Worm (Caenorhabditis elegans) whole organism, L3 larva: ENCODE measurements around the gene srw-62.
A peak's percentile ranks its signal among the peaks of the same experiment; 100 is the strongest.

ENCODE experiments used
- R02D3.7 ChIP-seq: fragments of 150-350 bp; optimal IDR thresholded peaks from 2 replicates; lab custom pipeline; 2014; ENCODE audit warnings: missing biosample characterization, missing genetic modification characterization
- aly-2 ChIP-seq: fragments of 150-350 bp; optimal IDR thresholded peaks from 2 replicates; lab custom pipeline; 2014; ENCODE audit warnings: missing biosample characterization, missing genetic modification characterization
- ama-1 ChIP-seq: fragments of 150-350 bp; optimal IDR thresholded peaks from 2 replicates; lab custom pipeline; 2018
- ceh-16 ChIP-seq: sonication (generic microtip); optimal IDR thresholded peaks from 2 replicates; lab custom pipeline; 2017; ENCODE audit warnings: missing biosample characterization, missing genetic modification characterization
- ceh-28 ChIP-seq: fragments of 150-350 bp; optimal IDR thresholded peaks from 2 replicates; lab custom pipeline; 2014; ENCODE audit warnings: missing biosample characterization, missing genetic modification reagents, missing genetic modification characterization
- ceh-82 ChIP-seq: fragments of 150-350 bp; optimal IDR thresholded peaks from 2 replicates; lab custom pipeline; 2014; ENCODE audit warnings: missing biosample characterization, missing genetic modification characterization
- ceh-9 ChIP-seq: sonication (generic microtip); optimal IDR thresholded peaks from 2 replicates; lab custom pipeline; 2018; ENCODE audit warnings: missing biosample characterization, missing genetic modification characterization
- daf-12 ChIP-seq: fragments of 150-350 bp; optimal IDR thresholded peaks from 2 replicates; lab custom pipeline; 2014; ENCODE audit warnings: missing biosample characterization, missing genetic modification reagents, missing genetic modification characterization
- egl-27 ChIP-seq: sonication (generic microtip); optimal IDR thresholded peaks from 4 replicates; lab custom pipeline; 2017; ENCODE audit warnings: missing biosample characterization, missing genetic modification reagents, missing genetic modification characterization
- elt-2 ChIP-seq: sonication (generic microtip); optimal IDR thresholded peaks from 2 replicates; lab custom pipeline; 2016; ENCODE audit warnings: missing genetic modification reagents, mild to moderate bottlenecking, missing genetic modification characterization, missing compliant biosample characterization
- fkh-10 ChIP-seq: sonication (generic microtip); optimal IDR thresholded peaks from 2 replicates; lab custom pipeline; 2017; ENCODE audit warnings: missing biosample characterization, missing genetic modification reagents, missing genetic modification characterization
- fkh-2 ChIP-seq: fragments of 150-350 bp; optimal IDR thresholded peaks from 2 replicates; lab custom pipeline; 2014; ENCODE audit warnings: missing biosample characterization, missing genetic modification reagents, missing genetic modification characterization
- fos-1 ChIP-seq: fragments of 150-350 bp; optimal IDR thresholded peaks from 2 replicates; lab custom pipeline; 2014; ENCODE audit warnings: missing biosample characterization, missing genetic modification characterization
- jun-1 ChIP-seq: fragments of 150-350 bp; optimal IDR thresholded peaks from 2 replicates; lab custom pipeline; 2014; ENCODE audit warnings: missing biosample characterization, missing genetic modification reagents, missing genetic modification characterization
- lin-15B ChIP-seq: fragments of 150-350 bp; optimal IDR thresholded peaks from 2 replicates; lab custom pipeline; 2014; ENCODE audit warnings: missing biosample characterization, missing genetic modification characterization
- lin-39 ChIP-seq: fragments of 150-350 bp; optimal IDR thresholded peaks from 2 replicates; lab custom pipeline; 2018; ENCODE audit warnings: missing biosample characterization, missing genetic modification reagents, missing genetic modification characterization
- mml-1 ChIP-seq: fragments of 150-350 bp; sonication (generic microtip); optimal IDR thresholded peaks from 3 replicates; lab custom pipeline; 2014; ENCODE audit warnings: missing biosample characterization, missing genetic modification characterization
- nfya-1 ChIP-seq: sonication (generic microtip); optimal IDR thresholded peaks from 2 replicates; lab custom pipeline; 2017; ENCODE audit warnings: missing genetic modification characterization, mild to moderate bottlenecking, missing compliant biosample characterization, antibody characterized with exemption, moderate library complexity; ENCODE audit not compliant: insufficient read depth
- nhr-25 ChIP-seq: sonication (generic microtip); optimal IDR thresholded peaks from 2 replicates; lab custom pipeline; 2017; ENCODE audit warnings: missing biosample characterization, missing genetic modification characterization
- nhr-28 ChIP-seq: fragments of 150-350 bp; optimal IDR thresholded peaks from 2 replicates; lab custom pipeline; 2014; ENCODE audit warnings: missing biosample characterization, missing genetic modification characterization
- nhr-67 ChIP-seq: fragments of 150-350 bp; optimal IDR thresholded peaks from 2 replicates; lab custom pipeline; 2014; ENCODE audit warnings: missing biosample characterization, missing genetic modification characterization
- nhr-76 ChIP-seq: fragments of 150-350 bp; sonication (generic microtip); optimal IDR thresholded peaks from 5 replicates; lab custom pipeline; 2014; ENCODE audit warnings: missing biosample characterization, missing genetic modification characterization
- nhr-77 ChIP-seq: fragments of 150-350 bp; optimal IDR thresholded peaks from 2 replicates; lab custom pipeline; 2014; ENCODE audit warnings: missing biosample characterization, missing genetic modification characterization
- pha-4 ChIP-seq: fragments of 150-350 bp; optimal IDR thresholded peaks from 2 replicates; lab custom pipeline; 2014; ENCODE audit warnings: missing biosample characterization, missing genetic modification reagents, missing genetic modification characterization
- pqm-1 ChIP-seq: fragments of 150-350 bp; optimal IDR thresholded peaks from 2 replicates; lab custom pipeline; 2017; ENCODE audit warnings: missing biosample characterization, missing genetic modification characterization, inconsistent platforms
- sea-2 ChIP-seq: fragments of 150-350 bp; sonication (generic microtip); optimal IDR thresholded peaks from 4 replicates; lab custom pipeline; 2014; ENCODE audit warnings: missing biosample characterization, missing genetic modification reagents, missing genetic modification characterization
- skn-1 ChIP-seq: fragments of 150-350 bp; optimal IDR thresholded peaks from 2 replicates; lab custom pipeline; 2014; ENCODE audit warnings: missing biosample characterization, missing genetic modification characterization
- snpc-4 ChIP-seq: fragments of 150-350 bp; optimal IDR thresholded peaks from 2 replicates; lab custom pipeline; 2014; ENCODE audit warnings: missing biosample characterization, missing genetic modification characterization
- tbx-2 ChIP-seq: sonication (generic microtip); optimal IDR thresholded peaks from 2 replicates; lab custom pipeline; 2016; ENCODE audit warnings: mild to moderate bottlenecking, missing genetic modification characterization, missing compliant biosample characterization
- unc-62 ChIP-seq: fragments of 150-350 bp; sonication (generic microtip); optimal IDR thresholded peaks from 4 replicates; lab custom pipeline; 2014; ENCODE audit warnings: missing biosample characterization, missing genetic modification reagents, missing genetic modification characterization
- zag-1 ChIP-seq: fragments of 150-350 bp; optimal IDR thresholded peaks from 2 replicates; lab custom pipeline; 2014; ENCODE audit warnings: missing biosample characterization, missing genetic modification characterization
- ztf-11 ChIP-seq: fragments of 150-350 bp; optimal IDR thresholded peaks from 2 replicates; lab custom pipeline; 2014; ENCODE audit warnings: missing biosample characterization, missing genetic modification characterization
- ztf-4 ChIP-seq: fragments of 150-350 bp; optimal IDR thresholded peaks from 2 replicates; lab custom pipeline; 2014; ENCODE audit warnings: missing biosample characterization, missing genetic modification characterization

srw-62 gene

DNA sequence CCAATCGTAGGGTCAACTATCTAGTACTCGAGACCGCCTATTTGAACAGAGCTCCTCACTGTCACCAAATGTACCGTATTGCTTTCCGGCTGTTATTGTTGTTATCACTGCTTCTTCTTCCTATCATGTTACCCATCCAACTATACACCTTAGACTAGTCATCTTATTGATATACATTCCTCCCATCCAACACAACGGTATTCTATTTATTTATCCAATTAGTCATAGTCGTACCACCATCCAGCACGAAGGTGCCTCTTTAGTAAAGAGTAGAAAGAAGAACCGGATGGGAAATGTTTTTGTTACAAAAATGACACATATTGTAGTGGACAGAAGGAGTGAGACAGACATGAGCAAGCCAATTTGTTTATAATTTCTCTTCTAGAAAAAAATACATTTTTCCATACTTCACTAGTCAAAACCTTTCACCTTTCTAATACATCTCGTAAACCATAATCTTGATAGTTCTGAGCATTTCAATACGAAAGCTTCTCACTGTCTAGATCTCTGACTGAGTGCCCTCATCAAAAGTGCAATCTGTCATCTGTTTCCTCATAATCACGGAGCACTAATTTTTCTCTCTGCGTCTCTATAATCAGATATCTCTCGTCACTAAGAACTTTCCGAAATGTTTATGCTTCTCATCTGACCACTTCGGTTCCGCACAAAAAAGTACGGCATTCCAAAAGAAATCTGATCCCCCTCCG is 14.9 kb upstream of the srw-62 start:
- TF ChIP-seq daf-12 (tag; lab: Kevin White, UChicago) (no peak), nhr-25 (no peak), snpc-4 (tag; lab: Kevin White, UChicago) (no peak), pha-4 (tag; lab: Kevin White, UChicago) (peak; percentile 35), R02D3.7 (tag; lab: Kevin White, UChicago) (no peak), mml-1 (tag; lab: Kevin White, UChicago) (no peak)

- TF ChIP-seq ceh-9 (tag; lab: Kevin White, UChicago) (no peak), nhr-77 (no peak), pha-4 (tag; lab: Kevin White, UChicago) (no peak), nhr-67 (no peak), ama-1 (lab: Kevin White, UChicago) (no peak), ceh-82 (tag; lab: Kevin White, UChicago) (no peak), fkh-10 (GFP tag; lab: Kevin White, UChicago) (no peak)
Observed at ce11 chrII:7810869-7811543, 14.2 kb upstream of the srw-62 start, which contains the start of gene cki-1. Gene cki-1 (plus strand): TSS chrII:7811240.

- TF ChIP-seq mml-1 (tag; lab: Kevin White, UChicago) (no peak), zag-1 (no peak), nhr-25 (peak; percentile 12)
Observed at ce11 chrII:7812332-7812731, 12.9 kb upstream of the srw-62 start.

DNA sequence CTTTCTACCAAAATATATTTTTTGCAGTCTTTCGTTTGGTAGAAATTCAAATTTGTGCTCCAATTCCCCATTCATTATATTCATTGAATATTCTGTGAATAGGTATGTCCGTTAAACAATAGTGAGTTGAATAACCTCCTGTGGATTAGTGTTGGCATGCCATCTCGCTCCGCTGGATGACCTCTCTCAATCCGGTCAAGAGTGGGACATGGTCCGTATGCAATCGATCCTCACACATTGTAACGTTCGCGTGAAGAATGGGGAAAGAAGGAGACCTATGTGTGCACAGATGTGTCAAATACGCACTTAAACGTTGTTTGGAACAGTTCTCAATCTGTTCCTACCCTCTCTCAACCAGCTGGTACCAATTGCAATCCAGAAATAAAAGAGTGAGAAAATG is 12.0 kb upstream of the srw-62 start:
- TF ChIP-seq nfya-1 (no peak), jun-1 (tag; lab: Kevin White, UChicago) (no peak), ceh-28 (tag; lab: Kevin White, UChicago) (no peak), ceh-16 (tag; lab: Kevin White, UChicago) (no peak), nhr-67 (no peak), elt-2 (tag; lab: Kevin White, UChicago) (no peak), tbx-2 (tag; lab: Kevin White, UChicago) (no peak), ztf-4 (tag; lab: Kevin White, UChicago) (no peak), nhr-28 (tag; lab: Kevin White, UChicago) (no peak), fkh-2 (no peak), nhr-76 (tag; lab: Kevin White, UChicago) (no peak), R02D3.7 (tag; lab: Kevin White, UChicago) (no peak), mml-1 (tag; lab: Kevin White, UChicago) (no peak), nhr-77 (no peak), ceh-9 (tag; lab: Kevin White, UChicago) (no peak), lin-15B (tag; lab: Kevin White, UChicago) (no peak)

DNA sequence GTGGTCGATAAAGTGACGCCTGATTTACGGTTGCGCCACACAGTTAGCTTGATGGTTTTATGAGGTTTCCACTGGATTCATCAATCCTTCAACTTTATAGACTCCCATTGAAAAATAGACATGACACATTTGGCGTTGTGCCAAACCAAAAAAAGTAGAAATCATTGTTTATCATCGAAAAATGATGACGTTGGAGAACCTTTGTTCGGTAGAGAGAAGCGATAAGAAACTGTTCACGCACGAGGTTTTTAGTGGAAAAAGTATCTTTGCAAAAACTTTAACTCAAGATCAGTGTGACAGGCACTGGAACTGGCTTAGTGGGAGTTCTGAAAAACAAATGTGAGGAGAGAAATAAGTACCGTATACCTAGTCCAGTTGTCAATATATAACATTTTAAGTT is 11.6 kb upstream of the srw-62 start:
- no peak for TF ChIP-seq ztf-11
- TF ChIP-seq pqm-1 (tag; lab: Kevin White, UChicago): peak; percentile 33
- TF ChIP-seq elt-2 (tag; lab: Kevin White, UChicago): peak; percentile 74
- peak; percentile 43 for TF ChIP-seq skn-1 (tag; lab: Kevin White, UChicago)

DNA sequence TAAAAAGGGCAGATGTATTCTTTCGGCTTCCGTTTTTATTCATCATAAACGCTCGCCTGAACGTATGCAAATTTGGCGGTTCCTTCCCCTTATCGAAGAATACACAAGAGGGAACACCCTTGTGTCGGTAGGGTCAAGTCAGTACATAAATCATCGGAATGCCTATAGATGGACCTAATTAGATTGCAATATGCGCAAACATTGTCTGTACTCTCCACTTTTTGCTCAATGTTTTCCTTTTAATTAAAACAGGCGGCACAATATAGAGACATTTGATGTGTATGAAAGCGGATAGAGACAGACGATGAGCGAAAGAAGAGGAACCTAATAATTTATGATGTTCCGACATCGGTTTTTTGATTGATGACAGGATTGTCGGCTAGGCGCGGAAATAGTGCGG is 11.0 kb upstream of the srw-62 start:
- TF ChIP-seq ceh-28 (tag; lab: Kevin White, UChicago) (no peak), ama-1 (lab: Kevin White, UChicago) (no peak), ceh-82 (tag; lab: Kevin White, UChicago) (no peak), daf-12 (tag; lab: Kevin White, UChicago) (no peak)

DNA sequence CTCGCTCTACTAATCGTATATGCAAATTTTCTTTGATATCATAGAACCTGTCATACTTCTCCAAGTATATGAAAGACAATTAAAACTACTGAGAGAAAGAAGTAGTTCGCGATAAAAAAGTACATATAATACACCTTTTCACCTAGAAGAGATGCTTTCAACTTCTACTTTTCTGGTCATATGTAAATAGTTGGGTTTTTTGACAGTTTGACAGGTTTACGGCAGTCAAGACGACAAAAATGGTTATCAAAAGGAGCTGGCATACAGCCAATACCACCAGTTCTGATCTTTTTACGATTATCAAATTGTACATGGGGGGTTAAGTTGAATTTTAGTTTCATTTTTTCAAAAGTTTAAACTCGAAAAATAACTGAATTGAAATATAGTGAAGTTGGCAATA is 10.3 kb upstream of the srw-62 start:
- peak; percentile 89 for TF ChIP-seq elt-2 (tag; lab: Kevin White, UChicago)
- peak; percentile 50 for TF ChIP-seq pqm-1 (tag; lab: Kevin White, UChicago)
- TF ChIP-seq fos-1: no peak
- no peak for TF ChIP-seq aly-2 (tag; lab: Kevin White, UChicago)
- TF ChIP-seq egl-27 (tag; lab: Kevin White, UChicago): no peak
- TF ChIP-seq unc-62 (GFP tag; lab: Kevin White, UChicago): no peak
- no peak for TF ChIP-seq ceh-28 (tag; lab: Kevin White, UChicago)
- TF ChIP-seq sea-2 (GFP tag; lab: Kevin White, UChicago): no peak
- TF ChIP-seq lin-39 (tag; lab: Kevin White, UChicago): no peak
- TF ChIP-seq pha-4 (tag; lab: Kevin White, UChicago): peak; percentile 39
